Fruit fly (Drosophila melanogaster) whole organism, prepupa: ENCODE data around the gene Pburs.
A peak's percentile ranks its signal among the peaks of the same experiment; 100 is the strongest.

Experiments used
- Blimp-1 ChIP-seq: fragments of 200-800 bp; sonication (Bioruptor generic); optimal IDR thresholded peaks from 3 replicates; lab custom pipeline; 2017; ENCODE audit warnings: missing biosample characterization, missing genetic modification characterization, mild to moderate bottlenecking, moderate library complexity, missing genetic modification reagents
- CG10631 ChIP-seq: fragments of 200-800 bp; sonication (Bioruptor generic); optimal IDR thresholded peaks from 2 replicates; lab custom pipeline; 2016; ENCODE audit warnings: missing biosample characterization, missing genetic modification characterization
- CG11294 ChIP-seq: fragments of 200-800 bp; sonication (Bioruptor generic); IDR thresholded peaks from 2 replicates; pipeline ENCODE4 v1.3.6; 2022; ENCODE audit warnings: missing biosample characterization, missing genetic modification characterization
- CG16779 ChIP-seq: fragments of 200-800 bp; sonication (Bioruptor generic); optimal IDR thresholded peaks from 3 replicates; lab custom pipeline; 2017; ENCODE audit warnings: missing biosample characterization, mild to moderate bottlenecking, missing genetic modification characterization
- CG3032 ChIP-seq: fragments of 200-800 bp; optimal IDR thresholded peaks from 2 replicates; lab custom pipeline; 2019; ENCODE audit warnings: missing biosample characterization, mild to moderate bottlenecking, missing genetic modification characterization, moderate library complexity
- CG34406 ChIP-seq: fragments of 200-800 bp; sonication (Bioruptor generic); optimal IDR thresholded peaks from 3 replicates; lab custom pipeline; 2016; ENCODE audit warnings: missing biosample characterization, missing genetic modification characterization
- CG3919 ChIP-seq: fragments of 200-800 bp; sonication (Bioruptor generic); optimal IDR thresholded peaks from 3 replicates; lab custom pipeline; 2016; ENCODE audit warnings: missing biosample characterization, missing genetic modification characterization
- CG6163 ChIP-seq: fragments of 200-800 bp; sonication (Bioruptor generic); IDR thresholded peaks from 3 replicates; pipeline ENCODE4 v1.3.6; 2022; ENCODE audit warnings: missing biosample characterization, missing genetic modification characterization
- CG6276 ChIP-seq: fragments of 200-800 bp; sonication (Bioruptor generic); optimal IDR thresholded peaks from 2 replicates; lab custom pipeline; 2017; ENCODE audit warnings: missing biosample characterization, mild to moderate bottlenecking, missing genetic modification characterization
- CG6792 ChIP-seq: fragments of 200-800 bp; sonication (Bioruptor generic); optimal IDR thresholded peaks from 3 replicates; lab custom pipeline; 2016; ENCODE audit warnings: missing biosample characterization, missing genetic modification characterization
- CG6808 ChIP-seq: fragments of 200-800 bp; sonication (Bioruptor generic); optimal IDR thresholded peaks from 3 replicates; lab custom pipeline; 2017; ENCODE audit warnings: missing biosample characterization, missing genetic modification characterization, mild to moderate bottlenecking, moderate library complexity, missing genetic modification reagents
- CG6854 ChIP-seq: fragments of 200-800 bp; sonication (Bioruptor generic); optimal IDR thresholded peaks from 2 replicates; lab custom pipeline; 2017; ENCODE audit warnings: missing biosample characterization, mild to moderate bottlenecking, missing genetic modification characterization
- CG7368 ChIP-seq: fragments of 200-800 bp; sonication (Bioruptor generic); optimal IDR thresholded peaks from 3 replicates; lab custom pipeline; 2016; ENCODE audit warnings: missing biosample characterization, missing genetic modification characterization
- CG8119 ChIP-seq: fragments of 200-800 bp; sonication (Bioruptor generic); IDR thresholded peaks from 3 replicates; pipeline ENCODE4 v1.3.6; 2022; ENCODE audit warnings: missing biosample characterization, missing genetic modification characterization
- CG8319 ChIP-seq: fragments of 200-800 bp; sonication (Bioruptor generic); optimal IDR thresholded peaks from 3 replicates; lab custom pipeline; 2016; ENCODE audit warnings: missing biosample characterization, missing genetic modification characterization
- CG8632 ChIP-seq: fragments of 200-800 bp; sonication (Bioruptor generic); optimal IDR thresholded peaks from 3 replicates; lab custom pipeline; 2016; ENCODE audit warnings: missing biosample characterization, missing genetic modification characterization
- CG9139 ChIP-seq: fragments of 200-800 bp; sonication (Bioruptor generic); optimal IDR thresholded peaks from 3 replicates; lab custom pipeline; 2017; ENCODE audit warnings: missing biosample characterization, mild to moderate bottlenecking, missing genetic modification characterization
- Eip78C ChIP-seq: fragments of 200-800 bp; sonication (Bioruptor generic); peaks from one replicate; lab custom pipeline; 2016; ENCODE audit warnings: missing biosample characterization, missing genetic modification characterization
- Eip93F ChIP-seq: fragments of 200-800 bp; sonication (Bioruptor generic); optimal IDR thresholded peaks from 2 replicates; lab custom pipeline; 2016; ENCODE audit warnings: missing biosample characterization, mild to moderate bottlenecking, missing genetic modification characterization
- Gug ChIP-seq: fragments of 200-800 bp; sonication (Bioruptor generic); IDR thresholded peaks from 2 replicates; pipeline ENCODE4 v1.3.6; 2022; ENCODE audit warnings: missing biosample characterization, missing genetic modification characterization
- Hr38 ChIP-seq: sonication (Bioruptor generic); optimal IDR thresholded peaks from 2 replicates; lab custom pipeline; 2016; ENCODE audit warnings: missing biosample characterization, missing genetic modification characterization
- Hr4 ChIP-seq: fragments of 200-800 bp; sonication (Bioruptor generic); optimal IDR thresholded peaks from 3 replicates; lab custom pipeline; 2016; ENCODE audit warnings: missing biosample characterization, missing genetic modification characterization
- Lpt ChIP-seq: fragments of 200-800 bp; sonication (Bioruptor generic); optimal IDR thresholded peaks from 3 replicates; lab custom pipeline; 2016; ENCODE audit warnings: missing biosample characterization, missing genetic modification characterization
- OdsH ChIP-seq: fragments of 200-800 bp; sonication (Bioruptor generic); optimal IDR thresholded peaks from 3 replicates; lab custom pipeline; 2016; ENCODE audit warnings: missing biosample characterization, missing genetic modification characterization
- Smox ChIP-seq: fragments of 200-800 bp; sonication (Bioruptor generic); optimal IDR thresholded peaks from 3 replicates; lab custom pipeline; 2016; ENCODE audit warnings: missing biosample characterization, missing genetic modification characterization
- Sox14 ChIP-seq: fragments of 200-800 bp; sonication (Bioruptor generic); optimal IDR thresholded peaks from 3 replicates; lab custom pipeline; 2016; ENCODE audit warnings: missing biosample characterization, missing genetic modification characterization
- Sox15 ChIP-seq: fragments of 200-800 bp; sonication (Bioruptor generic); optimal IDR thresholded peaks from 3 replicates; lab custom pipeline; 2016; ENCODE audit warnings: missing biosample characterization, missing genetic modification characterization
- achi ChIP-seq: fragments of 200-800 bp; sonication (Bioruptor generic); optimal IDR thresholded peaks from 3 replicates; lab custom pipeline; 2016; ENCODE audit warnings: missing biosample characterization, missing genetic modification characterization
- acj6 ChIP-seq: fragments of 200-800 bp; sonication (Bioruptor generic); optimal IDR thresholded peaks from 3 replicates; lab custom pipeline; 2016; ENCODE audit warnings: missing biosample characterization, missing genetic modification characterization
- dac ChIP-seq: fragments of 200-800 bp; sonication (Bioruptor generic); optimal IDR thresholded peaks from 2 replicates; lab custom pipeline; 2017; ENCODE audit warnings: missing biosample characterization, mild to moderate bottlenecking, missing genetic modification characterization
- eg ChIP-seq: fragments of 200-800 bp; sonication (Bioruptor generic); IDR thresholded peaks from 3 replicates; pipeline ENCODE4 v1.3.6; 2022; ENCODE audit warnings: missing biosample characterization, missing genetic modification characterization
- esn ChIP-seq: fragments of 200-800 bp; sonication (Bioruptor generic); optimal IDR thresholded peaks from 2 replicates; lab custom pipeline; 2016; ENCODE audit warnings: missing biosample characterization, mild to moderate bottlenecking, missing genetic modification characterization, moderate library complexity
- fkh ChIP-seq: fragments of 200-800 bp; sonication (Bioruptor generic); optimal IDR thresholded peaks from 3 replicates; lab custom pipeline; 2017; ENCODE audit warnings: missing biosample characterization, mild to moderate bottlenecking, missing genetic modification characterization, moderate library complexity
- lz ChIP-seq: fragments of 200-800 bp; sonication (Bioruptor generic); optimal IDR thresholded peaks from 3 replicates; lab custom pipeline; 2016; ENCODE audit warnings: missing biosample characterization, missing genetic modification characterization
- net ChIP-seq: fragments of 200-800 bp; sonication (Bioruptor generic); optimal IDR thresholded peaks from 3 replicates; lab custom pipeline; 2016; ENCODE audit warnings: missing biosample characterization, missing genetic modification characterization
- salr ChIP-seq, 2 experiments: fragments of 200-800 bp; sonication (Bioruptor generic); optimal IDR thresholded peaks; 3 replicates each; lab custom pipeline; 2016 to 2018; ENCODE audit warnings: missing biosample characterization in 2 of 2, missing genetic modification characterization in 2 of 2, mild to moderate bottlenecking in 1 of 2
- spab ChIP-seq: fragments of 200-800 bp; sonication (Bioruptor generic); optimal IDR thresholded peaks from 2 replicates; lab custom pipeline; 2017; ENCODE audit warnings: missing biosample characterization, mild to moderate bottlenecking, missing genetic modification characterization, missing genetic modification reagents
- ss ChIP-seq, 2 experiments: fragments of 200-800 bp; sonication (Bioruptor generic); optimal IDR thresholded peaks; 2 replicates in 1 of 2; 3 replicates in 1 of 2; lab custom pipeline; 2017 to 2018; ENCODE audit warnings: mild to moderate bottlenecking in 2 of 2, missing biosample characterization in 2 of 2, missing genetic modification characterization in 2 of 2, moderate library complexity in 1 of 2
- vri ChIP-seq: fragments of 200-800 bp; sonication (Bioruptor generic); optimal IDR thresholded peaks from 3 replicates; lab custom pipeline; 2016; ENCODE audit warnings: missing biosample characterization, mild to moderate bottlenecking, missing genetic modification characterization

Pburs gene

DNA sequence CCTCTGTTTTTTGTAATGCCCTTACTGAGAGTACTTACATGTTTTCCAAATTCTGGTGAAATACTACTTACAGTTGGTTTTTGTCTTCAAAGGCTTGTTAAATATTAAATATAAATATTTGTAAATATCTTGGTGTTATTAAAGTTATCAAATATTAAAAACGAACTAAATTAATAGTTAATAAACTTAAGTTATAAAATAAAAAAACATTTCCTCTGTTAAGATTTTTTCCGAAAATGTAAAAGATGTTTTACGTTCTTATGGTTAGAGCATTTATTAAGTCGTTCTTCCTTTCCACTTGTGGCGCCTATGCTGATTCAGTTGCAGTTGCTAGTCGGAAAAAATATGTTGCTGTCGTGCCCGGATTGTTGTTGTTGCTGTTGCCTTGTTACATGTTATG, 3.7 kb downstream of the Pburs start (continued):
- TF ChIP-seq CG10631 (GFP tag; lab: Kevin White, UChicago) (peak; percentile 45), CG3032 (tag; lab: Kevin White, UChicago) (peak; percentile 47), spab (GFP tag; lab: Kevin White, UChicago) (peak; percentile 10), CG6276 (GFP tag; lab: Kevin White, UChicago) (peak; percentile 34), Eip78C (GFP tag; lab: Kevin White, UChicago) (no peak), CG8319 (GFP tag; lab: Kevin White, UChicago) (no peak), CG34406 (GFP tag; lab: Kevin White, UChicago) (no peak), esn (GFP tag; lab: Kevin White, UChicago) (no peak), CG8632 (GFP tag; lab: Kevin White, UChicago) (no peak), CG6808 (GFP tag; lab: Kevin White, UChicago) (no peak), CG11294 (no peak), achi (GFP tag; lab: Kevin White, UChicago) (peak; percentile 41), Hr4 (GFP tag; lab: Kevin White, UChicago) (no peak)

DNA sequence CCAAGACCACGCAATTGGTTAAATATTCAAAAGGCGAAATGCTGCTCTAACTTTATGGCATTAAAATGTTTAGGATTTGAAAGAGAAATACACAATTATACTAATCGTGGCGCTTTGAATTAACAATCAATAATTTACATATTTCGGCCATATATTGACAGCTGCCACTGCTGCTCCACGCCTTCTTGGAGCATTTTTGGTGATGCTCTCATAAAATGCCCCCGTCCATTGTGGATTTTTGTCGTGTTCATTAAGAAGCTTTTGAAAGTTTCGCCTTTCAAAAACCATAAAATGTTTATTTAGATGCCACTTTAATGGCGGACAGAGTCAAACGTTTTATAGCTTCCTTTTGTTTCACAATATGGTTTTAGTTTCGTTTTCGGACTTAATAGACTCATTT, 6.0 kb downstream of the Pburs start:
- TF ChIP-seq CG3919 (no peak), Eip93F (GFP tag; lab: Kevin White, UChicago) (no peak), Smox (no peak), achi (GFP tag; lab: Kevin White, UChicago) (no peak)

DNA sequence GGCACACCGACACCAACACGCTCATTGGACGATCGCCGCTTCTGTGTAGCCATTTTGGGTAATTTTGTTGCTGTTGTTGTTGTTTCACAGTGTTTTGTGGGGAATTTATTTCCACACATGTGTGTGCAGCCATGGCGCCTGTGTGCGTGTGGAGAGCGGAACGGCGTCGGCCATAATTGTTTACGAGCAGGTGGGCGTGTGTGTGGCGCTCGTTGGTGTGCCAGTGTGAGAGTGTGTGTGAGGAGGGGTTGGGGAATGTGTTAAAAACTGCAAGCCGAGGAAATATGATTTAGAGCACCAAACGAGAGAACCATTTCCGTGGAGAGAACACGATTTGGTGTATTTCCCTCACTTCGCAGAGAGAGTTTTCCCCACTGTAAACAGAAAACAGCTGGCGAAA, 6.8 kb downstream of the Pburs start:
- TF ChIP-seq Blimp-1 (GFP tag; lab: Kevin White, UChicago), result no peak
- TF ChIP-seq Sox14 (GFP tag; lab: Kevin White, UChicago), result no peak
- no peak for TF ChIP-seq CG16779 (tag; lab: Kevin White, UChicago)
- TF ChIP-seq achi (GFP tag; lab: Kevin White, UChicago), result no peak
- no peak for TF ChIP-seq vri (GFP tag; lab: Kevin White, UChicago)
- no peak for TF ChIP-seq Eip78C (GFP tag; lab: Kevin White, UChicago)
- no peak for TF ChIP-seq net (GFP tag; lab: Kevin White, UChicago)
- no peak for TF ChIP-seq esn (GFP tag; lab: Kevin White, UChicago)
- peak; percentile 60; the same call in 1 of the 3 replicates for TF ChIP-seq CG6163 (GFP tag; lab: Robert Waterston, UW)
- no peak for TF ChIP-seq CG6854 (GFP tag; lab: Kevin White, UChicago)
- TF ChIP-seq Sox15 (GFP tag; lab: Kevin White, UChicago), result no peak
- peak; percentile 10 for TF ChIP-seq CG9139
- TF ChIP-seq lz (GFP tag; lab: Kevin White, UChicago), result no peak
- TF ChIP-seq CG3032 (tag; lab: Kevin White, UChicago), result no peak
- no peak for TF ChIP-seq Hr4 (GFP tag; lab: Kevin White, UChicago)
- TF ChIP-seq dac, result no peak
- TF ChIP-seq acj6, result no peak
- TF ChIP-seq Lpt (GFP tag; lab: Kevin White, UChicago), result no peak
- TF ChIP-seq CG10631 (GFP tag; lab: Kevin White, UChicago), result no peak
- TF ChIP-seq CG6808 (GFP tag; lab: Kevin White, UChicago), result peak; percentile 9
- TF ChIP-seq CG3919, result no peak
- no peak for TF ChIP-seq spab (GFP tag; lab: Kevin White, UChicago)
- TF ChIP-seq Hr38 (GFP tag; lab: Kevin White, UChicago), result no peak
- no peak for TF ChIP-seq OdsH (GFP tag; lab: Kevin White, UChicago)
- no peak; the same call in 2 of the 3 replicates for TF ChIP-seq eg (GFP tag; lab: Robert Waterston, UW)
- TF ChIP-seq fkh (GFP tag; lab: Kevin White, UChicago), result peak; percentile 61
- no peak for TF ChIP-seq Eip93F (GFP tag; lab: Kevin White, UChicago)
- TF ChIP-seq CG7368 (GFP tag; lab: Kevin White, UChicago), result no peak
- TF ChIP-seq salr (GFP tag; optimal IDR thresholded peaks at IDR 0.05; lab: Kevin White, UChicago), result no peak
- TF ChIP-seq ss (GFP tag; optimal IDR thresholded peaks at IDR 0.05; lab: Kevin White, UChicago), result peak; percentile 18 to 48
- TF ChIP-seq CG8119 (GFP tag; lab: Robert Waterston, UW), result peak; percentile 24; the same call in 1 of the 3 replicates
- no peak; the same call in 1 of the 2 replicates for TF ChIP-seq Gug
- TF ChIP-seq CG6792 (GFP tag; lab: Kevin White, UChicago), result no peak
- TF ChIP-seq, all 60 proteins: peak for 6
